Fruit fly (Drosophila melanogaster) whole organism, wandering third instar larva: ENCODE results near the gene CG3793.

Experiments
- dl ChIP-seq, 2 experiments: fragments of 175-275, 200-275 bp in 1 of 2; fragments of 200-275 bp in 1 of 2; sonication (Bioruptor generic); optimal IDR thresholded peaks; lab custom pipeline; 2018; ENCODE audit warnings: mild to moderate bottlenecking in 2 of 2, missing biosample characterization in 2 of 2, missing genetic modification characterization in 2 of 2, moderate library complexity in 2 of 2; ENCODE audit not compliant: partially characterized antibody in 2 of 2, insufficient read depth in 1 of 2
- lola ChIP-seq: fragments of >200 bp; optimal IDR thresholded peaks from 2 replicates; lab custom pipeline; 2017; ENCODE audit warnings: missing biosample characterization, missing genetic modification characterization
- psq ChIP-seq: fragments of 200-800 bp; sonication (Bioruptor generic); optimal IDR thresholded peaks from 3 replicates; lab custom pipeline; 2017; ENCODE audit warnings: missing biosample characterization, mild to moderate bottlenecking, missing genetic modification characterization, moderate library complexity

dm6 chr2L:15776752-15777151 lies 12.7 kb downstream of the CG3793 start, which contains the start of gene CG43760:
- TF ChIP-seq dl (GFP tag; optimal IDR thresholded peaks at IDR 0.05; lab: Kevin White, UChicago; ENCODE audit: insufficient read depth in 1 of 2, partially characterized antibody in 2 of 2) (no peak), psq (GFP tag; lab: Kevin White, UChicago) (no peak), lola (no peak)
